Fruit fly (Drosophila melanogaster) Kc167 (cell line): ENCODE results near the gene Ccdc114.

ENCODE experiments used
- Myc ChIP-seq: fragments of >200 bp; optimal IDR thresholded peaks from 2 replicates; lab custom pipeline; 2017; ENCODE audit warnings: missing external identifiers
- h ChIP-seq: fragments of >200 bp; optimal IDR thresholded peaks from 3 replicates; lab custom pipeline; 2018; ENCODE audit warnings: missing external identifiers
- insv ChIP-seq: fragments of >200 bp; optimal IDR thresholded peaks from 3 replicates; lab custom pipeline; 2018; ENCODE audit warnings: missing external identifiers
- psq ChIP-seq: fragments of >200 bp; optimal IDR thresholded peaks from 2 replicates; lab custom pipeline; 2017; ENCODE audit warnings: missing external identifiers

DNA sequence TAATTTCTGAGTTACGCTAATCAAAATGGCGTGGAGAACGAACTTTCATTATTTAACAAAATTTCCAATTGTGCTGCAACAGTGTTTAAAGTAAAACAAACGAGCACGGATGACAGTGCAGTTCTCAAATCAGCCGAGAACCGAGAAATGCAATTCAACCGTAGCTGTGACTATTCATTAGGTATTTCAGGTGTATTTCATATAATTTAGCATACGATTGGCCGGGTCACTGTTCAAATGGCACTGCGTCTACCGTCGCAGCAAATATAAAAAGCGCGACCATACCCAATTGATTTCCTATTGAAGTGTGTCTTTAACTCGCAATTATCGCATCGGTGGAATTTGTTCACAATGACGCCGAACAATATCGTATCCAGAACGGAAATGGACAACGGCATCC is 4.0 kb downstream of the Ccdc114 start, which contains the start of gene CG14893:
- no peak for TF ChIP-seq h (lab: Kevin White, UChicago)
- no peak for TF ChIP-seq psq (lab: Kevin White, UChicago)
- no peak for TF ChIP-seq insv (lab: Kevin White, UChicago)
- no peak for TF ChIP-seq Myc (lab: Kevin White, UChicago)
